Worm (Caenorhabditis elegans): ENCODE measurements around the gene uggt-1.
A peak's percentile ranks its signal among the peaks of the same experiment; 100 is the strongest.

The uggt-1 gene

DNA sequence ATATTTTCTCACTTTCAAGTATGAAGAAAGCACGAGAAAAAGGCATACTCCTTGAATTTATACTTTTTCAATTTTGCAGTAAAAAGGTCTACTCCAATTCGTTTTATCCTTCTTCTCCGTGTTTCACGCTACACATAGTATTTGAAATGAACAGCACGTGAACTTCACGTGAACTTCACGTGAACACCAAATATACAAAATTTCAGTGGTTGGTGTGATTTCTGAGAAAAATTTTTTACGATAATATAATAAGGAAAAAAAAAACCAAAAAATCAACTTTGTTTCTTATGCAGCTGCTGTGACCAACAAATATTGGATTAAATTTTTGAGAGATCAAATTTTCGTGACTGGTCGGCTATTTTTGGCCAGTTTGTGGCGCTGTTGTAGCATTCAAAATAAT is 54.3 kb downstream of the uggt-1 start:
- TF ChIP-seq R02D3.7 (tag; optimal IDR thresholded peaks at IDR 0.05) (no peak), ceh-16 (tag; optimal IDR thresholded peaks at IDR 0.05) (no peak), lin-15B (tag; optimal IDR thresholded peaks at IDR 0.05) (no peak), nhr-11 (tag; optimal IDR thresholded peaks at IDR 0.05) (no peak), mml-1 (tag; optimal IDR thresholded peaks at IDR 0.05) (peak; percentile 91), ztf-4 (tag; optimal IDR thresholded peaks at IDR 0.05) (no peak), nfya-1 (tag; optimal IDR thresholded peaks at IDR 0.05; ENCODE audit: insufficient read depth) (peak; percentile 10)

DNA sequence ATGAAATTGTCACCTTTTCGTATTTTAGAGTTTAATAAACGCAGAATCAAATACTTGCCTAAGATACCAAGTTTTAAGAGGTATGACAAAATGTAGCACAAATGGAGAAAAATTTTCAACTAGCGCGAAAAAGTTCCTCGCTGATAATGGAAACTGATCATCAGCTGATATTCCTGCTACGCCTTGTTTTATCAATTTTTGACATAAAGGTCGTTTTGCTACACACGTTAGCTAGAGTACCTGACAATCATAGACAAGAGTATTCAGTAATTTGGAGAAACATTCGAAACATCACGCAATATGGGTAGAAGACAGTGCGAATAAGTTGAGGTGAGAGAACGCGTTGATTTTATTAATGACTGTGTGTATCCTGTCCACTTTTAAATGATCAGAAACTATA is 55.0 kb downstream of the uggt-1 start:
- TF ChIP-seq hmg-11 (tag; optimal IDR thresholded peaks at IDR 0.05) (no peak), elt-2 (tag; optimal IDR thresholded peaks at IDR 0.05) (peak; percentile 66), pqm-1 (tag; optimal IDR thresholded peaks at IDR 0.05) (peak; percentile 65)
